Worm (Caenorhabditis elegans) whole organism, L2 larva: ENCODE data around the gene C43D7.7.

Experiments
- ama-1 ChIP-seq: fragments of 150-350 bp; optimal IDR thresholded peaks from 2 replicates; lab custom pipeline; 2018; ENCODE audit warnings: inconsistent platforms
- ceh-82 ChIP-seq: fragments of 150-350 bp; optimal IDR thresholded peaks from 2 replicates; lab custom pipeline; 2014; ENCODE audit warnings: missing biosample characterization, missing genetic modification characterization
- snpc-4 ChIP-seq: fragments of 150-350 bp; optimal IDR thresholded peaks from 2 replicates; lab custom pipeline; 2014; ENCODE audit warnings: missing biosample characterization, missing genetic modification characterization

DNA sequence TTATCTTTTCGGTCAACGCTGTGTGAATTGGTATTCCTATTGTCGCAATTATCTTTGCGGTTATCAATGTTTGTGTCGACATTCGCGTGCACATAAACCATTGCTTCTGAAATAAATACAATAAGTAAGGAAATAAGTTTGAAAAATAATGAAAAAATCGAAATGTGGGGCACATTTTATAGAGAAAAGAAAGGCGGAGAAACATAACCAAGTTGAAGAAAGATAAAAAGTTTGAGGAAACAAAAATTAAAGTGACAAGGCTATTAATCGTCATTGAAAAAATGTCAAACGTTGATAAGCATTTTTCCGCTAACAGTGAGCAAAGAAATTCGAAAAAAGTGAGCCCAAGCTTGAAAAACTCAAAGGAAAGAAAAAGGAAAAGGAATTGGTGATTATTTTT is 3.1 kb upstream of the C43D7.7 start, which contains the start of gene C43D7.4:
- TF ChIP-seq ceh-82 (no peak), ama-1 (lab: Kevin White, UChicago) (no peak), snpc-4 (tag; lab: Kevin White, UChicago) (no peak)
